Fruit fly (Drosophila melanogaster): ENCODE measurements around the gene CG9630.

The CG9630 gene

dm6 chr3R:8305110-8305509 lies 35.4 kb upstream of the CG9630 start, which contains the start of gene Sgt1:
Sgt1 (minus strand) TSS chr3R:8305274.
- TF ChIP-seq CG8478 (optimal IDR thresholded peaks at IDR 0.05) (no peak), Dll (optimal IDR thresholded peaks at IDR 0.05) (no peak), EcR (GFP tag; optimal IDR thresholded peaks at IDR 0.05) (no peak), psq (optimal IDR thresholded peaks at IDR 0.05) (no peak), usp (GFP tag; optimal IDR thresholded peaks at IDR 0.05) (no peak), pan (optimal IDR thresholded peaks at IDR 0.05) (no peak)

- TF ChIP-seq EcR (GFP tag; optimal IDR thresholded peaks at IDR 0.05) (no peak), usp (GFP tag; optimal IDR thresholded peaks at IDR 0.05) (no peak), psq (optimal IDR thresholded peaks at IDR 0.05) (no peak), pan (optimal IDR thresholded peaks at IDR 0.05) (no peak), Dll (optimal IDR thresholded peaks at IDR 0.05) (no peak), CG8478 (optimal IDR thresholded peaks at IDR 0.05) (no peak)
These were observed 34.2 kb upstream of the CG9630 start, which contains the start of gene nac for dm6 chr3R:8303848-8304247. nac (minus strand) TSS chr3R:8304023.

- TF ChIP-seq Dll (optimal IDR thresholded peaks at IDR 0.05) (no peak), pan (optimal IDR thresholded peaks at IDR 0.05) (no peak), EcR (GFP tag; optimal IDR thresholded peaks at IDR 0.05) (no peak), usp (GFP tag; optimal IDR thresholded peaks at IDR 0.05) (no peak), psq (optimal IDR thresholded peaks at IDR 0.05) (no peak), CG8478 (optimal IDR thresholded peaks at IDR 0.05) (no peak)
These were observed 31.4 kb upstream of the CG9630 start, which contains the start of the genes CG9626 and mRpL1 for dm6 chr3R:8300928-8301752. CG9626 (minus strand) TSS chr3R:8300978. mRpL1 (plus strand) TSS chr3R:8301440.

DNA sequence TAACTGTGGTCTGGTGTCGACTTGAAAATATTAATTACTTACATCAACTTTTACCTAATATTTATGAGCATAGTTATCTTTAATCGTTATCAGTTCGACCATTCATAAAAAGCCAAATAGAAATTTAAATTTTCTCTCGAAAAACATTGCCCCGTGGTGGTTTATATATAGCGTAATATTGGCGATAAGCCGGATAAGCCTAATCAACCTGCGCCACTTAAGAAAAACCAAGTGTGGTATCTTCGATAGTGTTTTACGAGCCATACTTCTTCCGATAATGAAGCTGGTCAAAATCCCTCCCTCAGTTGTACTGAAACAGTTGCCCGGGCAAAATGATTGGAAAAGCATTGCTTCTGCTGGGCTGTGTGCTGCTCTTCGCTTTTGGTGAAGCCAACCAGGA lies 22.3 kb upstream of the CG9630 start, which contains the start of gene CG31463:
Gene CG31463 (plus strand): TSS at position 302 of the 400 bp plus-strand sequence.
- TF ChIP-seq Dll (optimal IDR thresholded peaks at IDR 0.05) (no peak), EcR (GFP tag; optimal IDR thresholded peaks at IDR 0.05) (no peak), CG8478 (optimal IDR thresholded peaks at IDR 0.05) (no peak), pan (optimal IDR thresholded peaks at IDR 0.05) (no peak), psq (optimal IDR thresholded peaks at IDR 0.05) (no peak)

dm6 chr3R:8290940-8291339 lies 21.2 kb upstream of the CG9630 start, which contains the start of gene CG31464:
CG31464 (plus strand) TSS chr3R:8291240.
- TF ChIP-seq usp (GFP tag; optimal IDR thresholded peaks at IDR 0.05) (no peak), EcR (GFP tag; optimal IDR thresholded peaks at IDR 0.05) (no peak), Dll (optimal IDR thresholded peaks at IDR 0.05) (no peak), pan (optimal IDR thresholded peaks at IDR 0.05) (no peak), psq (optimal IDR thresholded peaks at IDR 0.05) (no peak), CG8478 (optimal IDR thresholded peaks at IDR 0.05) (no peak)

DNA sequence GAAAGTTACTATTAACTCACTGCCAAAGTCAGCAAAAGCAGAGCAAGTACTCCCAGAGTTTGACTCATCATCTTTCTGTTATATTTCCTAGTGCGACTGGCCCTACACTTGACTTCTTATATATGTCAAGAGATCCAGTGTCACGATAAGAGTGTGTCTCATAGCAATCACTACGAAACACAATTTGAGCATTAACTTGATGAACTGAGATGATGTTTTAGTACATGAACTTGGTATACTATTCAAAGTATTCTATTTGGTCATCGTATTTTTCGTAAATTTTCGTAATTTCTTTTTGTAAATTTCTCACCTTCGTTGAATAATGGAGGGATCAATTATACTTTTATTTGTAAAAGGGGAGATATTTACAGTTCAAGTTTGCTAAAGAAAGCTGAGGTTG lies 20.8 kb upstream of the CG9630 start, which contains the start of gene CG11672:
Gene CG11672 (minus strand): TSS at position 101 of the 400 bp plus-strand sequence.
- no peak for TF ChIP-seq psq (optimal IDR thresholded peaks at IDR 0.05)
- TF ChIP-seq Dll (optimal IDR thresholded peaks at IDR 0.05), result no peak
- no peak for TF ChIP-seq CG8478 (optimal IDR thresholded peaks at IDR 0.05)
- no peak for TF ChIP-seq usp (GFP tag; optimal IDR thresholded peaks at IDR 0.05)
- TF ChIP-seq pan (optimal IDR thresholded peaks at IDR 0.05), result no peak
- no peak for TF ChIP-seq EcR (GFP tag; optimal IDR thresholded peaks at IDR 0.05)

DNA sequence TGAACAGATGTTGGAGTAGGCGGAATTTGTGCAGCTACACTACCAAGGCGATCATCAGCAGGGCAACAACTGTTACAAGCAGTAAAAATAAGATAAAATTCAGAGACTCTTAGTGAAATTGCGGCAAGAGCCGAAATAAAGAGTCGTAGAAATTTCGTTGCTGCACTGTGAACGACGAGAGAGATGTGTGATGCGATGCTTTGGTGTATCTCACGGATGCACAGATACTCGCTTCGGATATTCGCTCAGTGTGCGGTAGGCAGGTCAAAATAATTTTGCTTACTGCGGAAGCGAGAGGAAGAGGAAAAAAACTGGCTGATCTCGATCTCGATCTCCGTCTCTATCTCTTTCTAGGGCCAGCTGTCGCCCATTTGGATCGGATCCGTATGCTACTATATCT lies 19.1 kb upstream of the CG9630 start:
- no peak for TF ChIP-seq CG8478 (optimal IDR thresholded peaks at IDR 0.05)
- no peak for TF ChIP-seq pan (optimal IDR thresholded peaks at IDR 0.05)

- TF ChIP-seq Dll (optimal IDR thresholded peaks at IDR 0.05) (no peak), EcR (GFP tag; optimal IDR thresholded peaks at IDR 0.05) (no peak), usp (GFP tag; optimal IDR thresholded peaks at IDR 0.05) (no peak), CG8478 (optimal IDR thresholded peaks at IDR 0.05) (no peak)
These were observed 18.0 kb upstream of the CG9630 start, which contains the start of gene Nazo for dm6 chr3R:8287697-8288096. Nazo (plus strand) TSS chr3R:8287876.

dm6 chr3R:8285727-8286344 lies 16.1 kb upstream of the CG9630 start:
- no peak for TF ChIP-seq CG8478 (optimal IDR thresholded peaks at IDR 0.05)
- no peak for TF ChIP-seq EcR (GFP tag; optimal IDR thresholded peaks at IDR 0.05)
- TF ChIP-seq psq (optimal IDR thresholded peaks at IDR 0.05), result no peak
- no peak for TF ChIP-seq Dll (optimal IDR thresholded peaks at IDR 0.05)
- TF ChIP-seq pan (optimal IDR thresholded peaks at IDR 0.05), result no peak
- TF ChIP-seq usp (GFP tag; optimal IDR thresholded peaks at IDR 0.05), result no peak

DNA sequence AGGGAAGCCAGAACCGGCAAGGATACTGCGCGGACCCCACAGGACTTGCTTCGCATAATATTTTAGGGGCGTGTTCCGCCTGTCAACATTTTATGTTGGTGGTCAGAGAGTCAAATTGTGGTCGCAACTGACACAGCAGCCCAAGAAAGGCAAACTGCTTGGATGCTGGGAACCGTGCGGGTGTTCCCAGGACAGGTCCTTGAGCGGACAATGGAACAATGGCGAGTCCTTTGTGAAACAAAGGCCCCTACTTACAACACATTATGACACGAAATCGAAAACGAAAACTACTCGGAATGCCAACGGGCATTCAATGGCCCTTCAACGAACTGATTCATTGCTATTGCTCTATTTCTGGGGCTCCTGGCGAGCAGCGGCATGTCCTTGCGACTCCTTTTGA lies 14.5 kb upstream of the CG9630 start:
- no peak for TF ChIP-seq usp (GFP tag; optimal IDR thresholded peaks at IDR 0.05)
- no peak for TF ChIP-seq pan (optimal IDR thresholded peaks at IDR 0.05)
- TF ChIP-seq Dll (optimal IDR thresholded peaks at IDR 0.05), result no peak
- no peak for TF ChIP-seq EcR (GFP tag; optimal IDR thresholded peaks at IDR 0.05)
- TF ChIP-seq psq (optimal IDR thresholded peaks at IDR 0.05), result no peak
- no peak for TF ChIP-seq CG8478 (optimal IDR thresholded peaks at IDR 0.05)

DNA sequence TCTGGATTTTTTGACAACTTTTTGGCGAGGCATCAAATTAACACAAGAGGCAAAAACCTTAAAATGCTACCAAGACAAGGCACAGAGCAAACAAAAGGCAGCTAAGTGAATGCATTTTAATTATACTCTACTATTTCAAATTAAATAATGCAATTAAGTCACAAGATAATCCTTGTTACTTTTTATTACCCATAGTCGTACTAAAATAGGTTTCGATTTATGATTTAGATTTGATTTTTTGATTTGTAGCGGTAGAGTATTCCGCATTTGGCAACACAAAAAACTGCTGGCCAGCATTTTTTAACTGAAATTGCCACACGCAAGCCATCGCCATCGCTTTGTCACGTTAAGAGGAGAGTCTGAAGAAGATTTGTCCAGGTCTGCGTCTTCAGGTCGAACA lies 13.0 kb upstream of the CG9630 start:
- no peak for TF ChIP-seq pan (optimal IDR thresholded peaks at IDR 0.05)
- no peak for TF ChIP-seq Dll (optimal IDR thresholded peaks at IDR 0.05)
- no peak for TF ChIP-seq EcR (GFP tag; optimal IDR thresholded peaks at IDR 0.05)
- TF ChIP-seq CG8478 (optimal IDR thresholded peaks at IDR 0.05), result no peak
- no peak for TF ChIP-seq usp (GFP tag; optimal IDR thresholded peaks at IDR 0.05)
- no peak for TF ChIP-seq psq (optimal IDR thresholded peaks at IDR 0.05)

- TF ChIP-seq usp (GFP tag; optimal IDR thresholded peaks at IDR 0.05) (no peak), psq (optimal IDR thresholded peaks at IDR 0.05) (no peak), EcR (GFP tag; optimal IDR thresholded peaks at IDR 0.05) (no peak), pan (optimal IDR thresholded peaks at IDR 0.05) (no peak), Dll (optimal IDR thresholded peaks at IDR 0.05) (no peak), CG8478 (optimal IDR thresholded peaks at IDR 0.05) (no peak)
These were observed 10.3 kb upstream of the CG9630 start for dm6 chr3R:8279970-8280369.

All from whole organism.